Worm (Caenorhabditis elegans): ENCODE measurements around the gene srt-56.

DNA sequence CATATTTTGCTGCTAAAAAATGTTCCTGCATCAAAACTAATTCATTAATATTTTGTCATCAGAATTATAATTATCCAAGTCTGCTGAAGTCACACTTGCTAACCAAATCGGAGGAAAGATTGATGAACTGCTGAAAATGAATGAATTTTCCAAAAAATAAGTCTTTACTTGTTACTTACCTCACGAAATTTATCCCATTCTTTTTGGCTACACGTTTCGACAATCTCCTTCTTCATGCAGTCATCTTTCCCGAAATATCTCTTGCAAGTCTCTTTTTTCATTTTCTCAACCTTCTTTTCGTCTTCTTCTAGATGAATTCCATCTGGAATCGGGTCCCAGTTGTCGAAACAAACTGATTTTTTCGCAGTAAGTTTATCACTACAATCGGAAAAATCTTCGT, 36.7 kb upstream of the srt-56 start:
- TF ChIP-seq ets-7 (tag; optimal IDR thresholded peaks at IDR 0.05) (no peak), B0310.2 (tag; optimal IDR thresholded peaks at IDR 0.05) (no peak), tra-4 (tag; optimal IDR thresholded peaks at IDR 0.05) (no peak)
